Fruit fly (Drosophila melanogaster) ovary, adult (tissue): Measurements from ENCODE around the gene mus304.

Source experiments
- CG17801 ChIP-seq: fragments of 200-800 bp; optimal IDR thresholded peaks from 2 replicates; lab custom pipeline; 2019; ENCODE audit warnings: missing biosample characterization, mild to moderate bottlenecking, missing genetic modification characterization, moderate library complexity; ENCODE audit not compliant: partially characterized antibody

Gene mus304

dm6 chr3L:18081494-18081893, 28.1 kb upstream of the mus304 start:
- no peak for TF ChIP-seq CG17801 (GFP tag; lab: Kevin White, UChicago)

- TF ChIP-seq CG17801 (GFP tag; lab: Kevin White, UChicago): no peak
Observed at dm6 chr3L:18081957-18082356, 27.7 kb upstream of the mus304 start.

dm6 chr3L:18083402-18083801, 26.2 kb upstream of the mus304 start:
- no peak for TF ChIP-seq CG17801 (GFP tag; lab: Kevin White, UChicago)

- no peak for TF ChIP-seq CG17801 (GFP tag; lab: Kevin White, UChicago)
Observed at dm6 chr3L:18083994-18084393, 25.6 kb upstream of the mus304 start.

- TF ChIP-seq CG17801 (GFP tag; lab: Kevin White, UChicago): no peak
Observed at dm6 chr3L:18086754-18087685, 22.6 kb upstream of the mus304 start, which contains the start of gene CG34253. Gene CG34253 (minus strand): TSS chr3L:18087320.

- TF ChIP-seq CG17801 (GFP tag; lab: Kevin White, UChicago): no peak
Observed at dm6 chr3L:18088027-18088426, 21.6 kb upstream of the mus304 start.

- no peak for TF ChIP-seq CG17801 (GFP tag; lab: Kevin White, UChicago)
Observed at dm6 chr3L:18093875-18094274, 15.7 kb upstream of the mus304 start.

dm6 chr3L:18096726-18097125, 12.9 kb upstream of the mus304 start:
- TF ChIP-seq CG17801 (GFP tag; lab: Kevin White, UChicago): no peak

- TF ChIP-seq CG17801 (GFP tag; lab: Kevin White, UChicago): no peak
Observed at dm6 chr3L:18099715-18100114, 9.9 kb upstream of the mus304 start.

- peak; percentile 48 for TF ChIP-seq CG17801 (GFP tag; lab: Kevin White, UChicago)
Observed at dm6 chr3L:18101421-18101996, 8.1 kb upstream of the mus304 start.

dm6 chr3L:18102161-18102565, 7.5 kb upstream of the mus304 start:
- TF ChIP-seq CG17801 (GFP tag; lab: Kevin White, UChicago): no peak

dm6 chr3L:18105343-18106020, 4.1 kb upstream of the mus304 start:
- TF ChIP-seq CG17801 (GFP tag; lab: Kevin White, UChicago): no peak

- no peak for TF ChIP-seq CG17801 (GFP tag; lab: Kevin White, UChicago)
Observed at dm6 chr3L:18106021-18106944, 3.3 kb upstream of the mus304 start, which contains the start of the genes CG13698 and mRpS26. Gene CG13698 (minus strand): TSS chr3L:18106149. Gene mRpS26 (plus strand): TSS chr3L:18106579.

- no peak for TF ChIP-seq CG17801 (GFP tag; lab: Kevin White, UChicago)
Observed at dm6 chr3L:18112669-18113068, 3.1 kb downstream of the mus304 start, which contains the start of the genes CG32195 and CG7341. Gene CG32195 (plus strand): TSS chr3L:18112959. Gene CG7341 (plus strand): TSS chr3L:18112959.
